Fruit fly (Drosophila melanogaster) whole organism: ENCODE results near the gene Dlip1.

Experiments used
- CG8478 ChIP-seq: fragments of >200 bp; optimal IDR thresholded peaks from 2 replicates; lab custom pipeline; 2018; ENCODE audit warnings: inconsistent platforms
- Dll ChIP-seq: fragments of >200 bp; optimal IDR thresholded peaks from 2 replicates; lab custom pipeline; 2017
- EcR ChIP-seq, 2 experiments: fragments of >200 bp; optimal IDR thresholded peaks; 2 replicates each; lab custom pipeline; 2017; ENCODE audit warnings: missing biosample characterization in 2 of 2, missing genetic modification characterization in 2 of 2, missing genetic modification reagents in 2 of 2
- pan ChIP-seq: fragments of >200 bp; optimal IDR thresholded peaks from 2 replicates; lab custom pipeline; 2017
- psq ChIP-seq: fragments of >200 bp; optimal IDR thresholded peaks from 2 replicates; lab custom pipeline; 2017
- usp ChIP-seq: fragments of >200 bp; optimal IDR thresholded peaks from 2 replicates; lab custom pipeline; 2017; ENCODE audit warnings: missing biosample characterization, missing genetic modification characterization, mixed read lengths

The Dlip1 gene

DNA sequence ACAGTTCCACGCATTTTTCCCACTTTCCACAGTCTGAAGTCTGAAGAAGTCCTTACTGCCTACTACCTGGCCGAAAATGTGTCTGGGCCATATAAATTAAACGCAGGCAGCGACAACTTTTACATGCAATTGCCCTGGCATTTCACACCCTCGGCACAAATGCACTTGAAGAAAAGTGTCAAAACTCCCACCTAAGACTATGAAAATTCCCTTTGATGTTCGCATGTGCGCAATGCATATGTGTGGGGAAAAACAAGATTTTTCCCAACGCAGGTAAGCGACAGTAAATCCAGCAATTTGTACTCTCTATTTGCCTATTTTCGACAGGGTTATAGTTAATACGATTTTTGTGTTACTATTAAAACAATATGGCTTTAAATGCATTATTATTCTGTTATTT lies 29.0 kb upstream of the Dlip1 start:
- TF ChIP-seq Dll (lab: Kevin White, UChicago) (no peak), psq (lab: Kevin White, UChicago) (no peak), CG8478 (lab: Kevin White, UChicago) (no peak), EcR (GFP tag; optimal IDR thresholded peaks at IDR 0.05; lab: Kevin White, UChicago) (no peak), usp (GFP tag; lab: Kevin White, UChicago) (no peak), pan (lab: Kevin White, UChicago) (no peak)

DNA sequence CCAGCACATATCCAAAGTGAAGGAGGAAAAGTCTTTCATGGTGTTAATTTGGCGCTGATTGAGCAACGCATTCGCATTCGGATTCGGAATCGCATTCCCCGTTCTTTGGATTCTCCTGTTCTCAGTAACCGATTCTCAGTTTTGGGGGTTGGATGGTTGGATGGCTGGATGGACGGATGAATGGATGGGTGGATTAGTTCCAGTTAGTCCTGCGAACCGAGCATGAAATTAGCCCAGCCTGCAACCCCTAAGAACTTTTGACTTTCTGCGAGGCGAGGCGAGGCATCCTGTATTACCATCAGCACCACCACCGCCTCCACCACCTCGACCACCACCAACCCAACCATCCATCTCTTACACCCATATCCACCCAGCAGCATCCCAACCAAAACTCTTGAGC lies 28.2 kb upstream of the Dlip1 start:
- TF ChIP-seq psq (lab: Kevin White, UChicago) (no peak), usp (GFP tag; lab: Kevin White, UChicago) (no peak), CG8478 (lab: Kevin White, UChicago) (no peak), EcR (GFP tag; optimal IDR thresholded peaks at IDR 0.05; lab: Kevin White, UChicago) (no peak), pan (lab: Kevin White, UChicago) (no peak), Dll (lab: Kevin White, UChicago) (no peak)

DNA sequence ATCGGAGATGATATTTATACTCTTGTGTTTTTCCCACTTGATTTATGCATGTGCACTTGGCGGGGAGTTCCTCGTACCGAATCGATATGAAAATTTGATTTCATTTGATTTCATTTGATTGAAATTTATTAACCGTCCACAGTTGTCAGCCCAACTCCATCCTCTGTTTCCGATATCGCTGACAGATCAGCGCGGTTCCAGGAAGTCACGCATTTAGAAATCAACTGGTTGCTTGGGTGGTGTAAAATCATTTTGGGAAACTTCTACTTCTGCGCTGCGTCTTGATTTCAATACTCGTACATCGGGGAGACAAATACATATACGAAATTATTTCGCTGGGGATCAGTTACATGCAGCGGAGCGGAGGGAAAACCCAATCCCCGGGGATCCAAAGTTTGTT lies 26.9 kb upstream of the Dlip1 start:
- TF ChIP-seq CG8478 (lab: Kevin White, UChicago) (no peak), Dll (lab: Kevin White, UChicago) (no peak), EcR (GFP tag; optimal IDR thresholded peaks at IDR 0.05; lab: Kevin White, UChicago) (no peak), pan (lab: Kevin White, UChicago) (no peak), usp (GFP tag; lab: Kevin White, UChicago) (no peak), psq (lab: Kevin White, UChicago) (no peak)

DNA sequence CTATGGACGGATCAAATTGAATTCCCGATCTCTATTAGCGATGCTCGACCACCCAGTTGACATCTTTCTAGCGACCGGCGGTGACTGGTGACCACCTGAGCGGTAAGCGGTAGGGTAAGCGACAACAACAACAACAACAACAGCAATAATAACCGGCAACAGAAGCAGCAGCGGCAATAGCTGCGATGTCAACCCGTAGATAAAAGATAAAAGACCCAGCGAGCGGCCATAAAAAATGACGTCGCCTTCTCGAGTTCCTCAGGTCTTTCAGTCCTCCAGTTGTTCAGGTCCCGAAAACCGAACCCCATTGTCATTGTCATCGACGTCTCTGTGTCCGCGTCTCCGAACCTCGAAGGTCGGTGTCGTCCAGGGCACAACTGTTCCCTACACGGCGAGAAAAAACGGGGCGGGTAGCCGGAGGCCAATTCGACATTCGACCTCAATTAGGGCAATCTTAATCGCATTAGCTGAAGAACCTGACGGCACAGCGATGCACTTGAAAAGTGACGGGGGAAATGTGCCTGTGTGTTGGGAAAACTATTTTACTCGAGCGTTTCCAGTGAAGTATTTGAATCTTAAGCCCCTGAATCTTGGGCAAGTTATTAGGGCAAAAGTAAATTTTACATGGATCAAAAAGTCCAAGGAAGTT lies 25.7 kb upstream of the Dlip1 start:
- TF ChIP-seq CG8478 (lab: Kevin White, UChicago) (no peak), Dll (lab: Kevin White, UChicago) (no peak), EcR (GFP tag; optimal IDR thresholded peaks at IDR 0.05; lab: Kevin White, UChicago) (no peak), pan (lab: Kevin White, UChicago) (no peak), psq (lab: Kevin White, UChicago) (no peak), usp (GFP tag; lab: Kevin White, UChicago) (no peak)

DNA sequence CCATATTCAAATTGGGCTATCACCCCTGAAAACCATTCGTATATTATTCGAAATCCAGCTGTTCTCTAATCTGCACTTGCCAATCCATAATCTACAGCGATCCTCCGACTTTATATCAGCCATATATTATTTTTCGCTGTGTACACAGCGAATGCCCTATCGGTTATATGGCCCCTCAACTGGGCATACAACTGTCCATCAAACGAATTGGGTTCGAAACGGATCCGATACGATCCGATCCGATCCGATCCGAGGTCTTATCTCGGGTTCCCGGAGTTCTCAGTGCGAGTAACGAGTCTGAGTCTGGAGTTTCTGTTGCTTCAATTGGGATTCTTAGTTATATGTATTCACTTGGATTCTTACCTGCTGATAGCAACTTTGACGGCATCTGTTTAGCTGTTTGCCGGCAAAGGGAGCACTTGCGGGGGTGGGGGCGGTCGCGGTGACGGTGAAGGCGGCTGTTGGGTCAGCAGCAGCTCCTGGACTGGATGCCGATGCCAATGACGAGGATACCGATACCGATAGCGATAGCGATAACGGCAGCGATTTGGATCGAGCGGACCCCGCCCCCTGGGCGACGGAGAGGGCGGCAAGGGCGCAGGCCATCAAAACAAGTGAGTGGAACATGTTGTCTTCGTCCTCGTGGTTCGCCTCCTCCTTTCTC lies 24.7 kb upstream of the Dlip1 start:
- TF ChIP-seq EcR (GFP tag; optimal IDR thresholded peaks at IDR 0.05; lab: Kevin White, UChicago): no peak
- no peak for TF ChIP-seq usp (GFP tag; lab: Kevin White, UChicago)
- no peak for TF ChIP-seq pan (lab: Kevin White, UChicago)
- TF ChIP-seq psq (lab: Kevin White, UChicago): no peak
- TF ChIP-seq Dll (lab: Kevin White, UChicago): no peak
- no peak for TF ChIP-seq CG8478 (lab: Kevin White, UChicago)

dm6 chrX:9134241-9134849 lies 24.1 kb upstream of the Dlip1 start:
- TF ChIP-seq Dll (lab: Kevin White, UChicago) (no peak), usp (GFP tag; lab: Kevin White, UChicago) (no peak), pan (lab: Kevin White, UChicago) (no peak), CG8478 (lab: Kevin White, UChicago) (no peak), psq (lab: Kevin White, UChicago) (no peak), EcR (GFP tag; optimal IDR thresholded peaks at IDR 0.05; lab: Kevin White, UChicago) (no peak)

DNA sequence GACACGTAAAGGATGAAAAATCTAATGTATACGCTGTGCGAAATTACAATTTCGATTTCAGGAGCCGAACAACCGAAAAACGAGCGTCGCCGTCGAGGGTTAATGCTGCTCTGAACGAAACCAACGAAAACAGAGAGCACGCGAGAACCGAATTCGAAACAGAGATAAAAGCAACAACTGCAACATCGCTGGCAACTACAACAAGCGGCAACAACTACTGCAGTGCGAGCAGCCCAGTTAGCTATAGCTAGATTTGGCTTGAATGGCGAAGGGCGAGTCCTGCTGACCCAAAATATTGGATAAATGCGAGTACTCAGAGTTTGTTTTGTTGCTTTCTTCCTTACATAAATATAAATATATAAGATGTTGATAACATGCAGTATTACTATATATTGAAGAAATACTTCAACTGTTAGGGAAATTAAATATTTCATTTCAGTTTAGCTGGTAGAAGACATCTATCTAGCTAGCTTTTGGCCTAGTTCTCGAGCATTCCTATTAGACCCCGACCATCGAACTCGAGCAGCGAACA lies 23.4 kb upstream of the Dlip1 start, which contains the start of gene fend:
fend (minus strand) TSS at position 178 of the 532 bp plus-strand sequence.
- TF ChIP-seq pan (lab: Kevin White, UChicago) (no peak), EcR (GFP tag; optimal IDR thresholded peaks at IDR 0.05; lab: Kevin White, UChicago) (no peak), CG8478 (lab: Kevin White, UChicago) (no peak), psq (lab: Kevin White, UChicago) (no peak), usp (GFP tag; lab: Kevin White, UChicago) (no peak), Dll (lab: Kevin White, UChicago) (no peak)

- TF ChIP-seq usp (GFP tag; lab: Kevin White, UChicago) (no peak), EcR (GFP tag; optimal IDR thresholded peaks at IDR 0.05; lab: Kevin White, UChicago) (no peak), CG8478 (lab: Kevin White, UChicago) (no peak), Dll (lab: Kevin White, UChicago) (no peak), psq (lab: Kevin White, UChicago) (no peak), pan (lab: Kevin White, UChicago) (no peak)
These were observed 21.5 kb upstream of the Dlip1 start for dm6 chrX:9136776-9137550.

DNA sequence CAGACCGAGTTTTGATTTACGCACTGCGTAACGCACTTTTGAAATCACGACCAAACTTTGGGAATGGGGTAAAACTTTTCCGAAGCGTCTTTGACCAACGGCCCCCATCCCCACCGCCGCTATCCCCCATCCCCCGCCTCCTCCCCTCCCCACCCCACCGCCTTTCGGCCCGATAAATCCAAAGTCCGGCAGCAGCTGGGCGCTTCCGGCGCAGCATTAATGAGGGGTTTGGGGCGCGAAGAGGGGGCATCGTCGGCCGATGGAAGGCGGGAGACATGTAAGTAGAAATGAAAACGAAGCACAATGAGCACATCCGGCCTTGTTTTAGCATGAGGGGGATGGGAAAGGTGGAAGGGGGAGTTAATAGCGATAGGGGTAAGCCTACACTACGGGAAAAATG lies 19.3 kb upstream of the Dlip1 start:
- TF ChIP-seq usp (GFP tag; lab: Kevin White, UChicago): no peak

DNA sequence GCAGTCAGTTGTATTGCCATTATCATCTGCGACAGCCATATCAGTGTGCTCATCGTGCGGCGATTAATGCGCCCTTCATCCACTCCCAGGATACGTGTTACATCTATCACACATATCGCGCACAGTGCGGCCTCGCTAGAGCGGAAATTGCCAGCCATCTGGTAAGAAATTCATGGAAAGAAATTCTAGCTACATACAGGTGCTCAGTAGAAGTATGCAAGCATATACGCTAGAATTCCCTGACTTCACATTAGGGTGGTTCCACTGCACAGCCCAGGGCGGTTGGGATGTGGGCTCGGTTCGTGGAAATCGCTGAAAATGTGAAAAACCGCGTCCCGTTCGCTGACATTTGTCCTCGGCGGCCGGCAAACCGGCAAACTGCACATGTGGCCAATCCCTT lies 17.2 kb upstream of the Dlip1 start:
- no peak for TF ChIP-seq usp (GFP tag; lab: Kevin White, UChicago)
